Fruit fly (Drosophila melanogaster) whole organism, embryonic: ENCODE results near the gene GstD11.

Experiments
- Atf3 ChIP-seq: fragments of 200-800 bp; sonication (Bioruptor generic); optimal IDR thresholded peaks from 3 replicates; lab custom pipeline; 2016; ENCODE audit warnings: missing biosample characterization, missing genetic modification characterization
- BEAF-32 ChIP-seq: fragments of 200-800 bp; sonication (Bioruptor generic); optimal IDR thresholded peaks from 3 replicates; lab custom pipeline; 2017; ENCODE audit warnings: missing biosample characterization, missing genetic modification characterization, mild to moderate bottlenecking, moderate library complexity, missing genetic modification reagents
- Bdp1 ChIP-seq: fragments of 200-800 bp; sonication (Bioruptor generic); optimal IDR thresholded peaks from 3 replicates; lab custom pipeline; 2016; ENCODE audit warnings: missing biosample characterization, missing genetic modification characterization
- CG12942 ChIP-seq: fragments of 200-800 bp; sonication (Bioruptor generic); optimal IDR thresholded peaks from 3 replicates; lab custom pipeline; 2016; ENCODE audit warnings: missing biosample characterization, missing genetic modification characterization
- CG14667 ChIP-seq: fragments of 200-800 bp; sonication (Bioruptor generic); IDR thresholded peaks from 2 replicates; pipeline ENCODE4 v1.3.6; 2022; ENCODE audit warnings: missing biosample characterization, missing genetic modification characterization
- CG1647 ChIP-seq: fragments of 200-800 bp; sonication (Bioruptor generic); optimal IDR thresholded peaks from 3 replicates; lab custom pipeline; 2016; ENCODE audit warnings: missing biosample characterization, missing genetic modification characterization
- CG16815 ChIP-seq: fragments of 200-800 bp; sonication (Bioruptor generic); optimal IDR thresholded peaks from 3 replicates; lab custom pipeline; 2017; ENCODE audit warnings: missing biosample characterization, mild to moderate bottlenecking, missing genetic modification characterization
- CG17186 ChIP-seq: fragments of 200-800 bp; sonication (Bioruptor generic); optimal IDR thresholded peaks from 3 replicates; lab custom pipeline; 2017; ENCODE audit warnings: missing biosample characterization, missing genetic modification reagents, missing genetic modification characterization
- CG17359 ChIP-seq: fragments of 200-800 bp; sonication (Bioruptor generic); optimal IDR thresholded peaks from 3 replicates; lab custom pipeline; 2018; ENCODE audit warnings: missing biosample characterization, mild to moderate bottlenecking, missing genetic modification characterization, moderate library complexity
- CG17361 ChIP-seq: fragments of 200-800 bp; sonication (Bioruptor generic); IDR thresholded peaks from 3 replicates; pipeline ENCODE4 v1.3.6; 2022; ENCODE audit warnings: missing biosample characterization, missing genetic modification characterization
- CG17829 ChIP-seq: fragments of 200-800 bp; optimal IDR thresholded peaks from 2 replicates; lab custom pipeline; 2019; ENCODE audit warnings: missing biosample characterization, mild to moderate bottlenecking, missing genetic modification characterization, moderate library complexity
- CG18262 ChIP-seq: fragments of 200-800 bp; optimal IDR thresholded peaks from 3 replicates; lab custom pipeline; 2019; ENCODE audit warnings: missing biosample characterization, mild to moderate bottlenecking, missing genetic modification characterization, moderate library complexity
- CG4282 ChIP-seq: fragments of 200-800 bp; sonication (Bioruptor generic); optimal IDR thresholded peaks from 2 replicates; lab custom pipeline; 2016; ENCODE audit warnings: missing biosample characterization, missing genetic modification characterization
- CG4328 ChIP-seq: fragments of 200-800 bp; sonication (Bioruptor generic); optimal IDR thresholded peaks from 3 replicates; lab custom pipeline; 2017; ENCODE audit warnings: missing biosample characterization, missing genetic modification reagents, missing genetic modification characterization
- CG5245 ChIP-seq: fragments of 200-800 bp; sonication (Bioruptor generic); optimal IDR thresholded peaks from 3 replicates; lab custom pipeline; 2016; ENCODE audit warnings: missing biosample characterization, missing genetic modification characterization
- CG5953 ChIP-seq: fragments of 200-800 bp; sonication (Bioruptor generic); IDR thresholded peaks from 2 replicates; pipeline ENCODE4 v1.3.6; 2022; ENCODE audit warnings: missing biosample characterization, missing genetic modification characterization
- CG6654 ChIP-seq: fragments of 200-800 bp; sonication (Bioruptor generic); optimal IDR thresholded peaks from 2 replicates; lab custom pipeline; 2017; ENCODE audit warnings: missing biosample characterization, mild to moderate bottlenecking, missing genetic modification characterization
- CG6765 ChIP-seq: fragments of 200-800 bp; sonication (Bioruptor generic); optimal IDR thresholded peaks from 3 replicates; lab custom pipeline; 2017; ENCODE audit warnings: missing biosample characterization, mild to moderate bottlenecking, missing genetic modification characterization
- CG6854 ChIP-seq: fragments of 200-800 bp; sonication (Bioruptor generic); optimal IDR thresholded peaks from 3 replicates; lab custom pipeline; 2017; ENCODE audit warnings: missing biosample characterization, mild to moderate bottlenecking, missing genetic modification characterization
- CG7556 ChIP-seq: fragments of 200-800 bp; sonication (Bioruptor generic); optimal IDR thresholded peaks from 2 replicates; lab custom pipeline; 2017; ENCODE audit warnings: missing biosample characterization, mild to moderate bottlenecking, missing genetic modification characterization
- CG9215 ChIP-seq: fragments of 200-800 bp; sonication (Bioruptor generic); IDR thresholded peaks from 2 replicates; pipeline ENCODE4 v1.3.6; 2022; ENCODE audit warnings: missing biosample characterization, missing genetic modification characterization
- CG9727 ChIP-seq: fragments of 200-800 bp; sonication (Bioruptor generic); optimal IDR thresholded peaks from 3 replicates; lab custom pipeline; 2017; ENCODE audit warnings: missing biosample characterization, mild to moderate bottlenecking, missing genetic modification characterization
- CG9817 ChIP-seq: fragments of 200-800 bp; sonication (Bioruptor generic); optimal IDR thresholded peaks from 2 replicates; lab custom pipeline; 2018; ENCODE audit warnings: missing biosample characterization, mild to moderate bottlenecking, missing genetic modification characterization, moderate library complexity
- D ChIP-seq, 2 experiments: fragments of 200-800 bp in 1 of 2; fragments of >200 bp in 1 of 2; sonication (Bioruptor generic) in 1 of 2; optimal IDR thresholded peaks; 2 replicates in 1 of 2; 3 replicates in 1 of 2; lab custom pipeline; 2017; ENCODE audit warnings: mild to moderate bottlenecking in 1 of 2, missing biosample characterization in 1 of 2, missing genetic modification characterization in 1 of 2, missing genetic modification reagents in 1 of 2
- Dbx ChIP-seq: fragments of 200-800 bp; sonication (Bioruptor generic); IDR thresholded peaks from 3 replicates; pipeline ENCODE4 v1.3.6; 2022; ENCODE audit warnings: missing biosample characterization, missing genetic modification characterization
- Doc2 ChIP-seq: fragments of 200-800 bp; sonication (Bioruptor generic); IDR thresholded peaks from 2 replicates; pipeline ENCODE4 v1.3.6; 2022; ENCODE audit warnings: missing biosample characterization, missing genetic modification characterization
- Drgx ChIP-seq: fragments of 200-800 bp; sonication (Bioruptor generic); IDR thresholded peaks from 2 replicates; pipeline ENCODE4 v1.3.6; 2022; ENCODE audit warnings: missing biosample characterization, missing genetic modification characterization
- Fer3 ChIP-seq: fragments of 200-800 bp; sonication (Bioruptor generic); optimal IDR thresholded peaks from 2 replicates; lab custom pipeline; 2018; ENCODE audit warnings: missing biosample characterization, mild to moderate bottlenecking, missing genetic modification characterization, moderate library complexity
- Gug ChIP-seq: fragments of 200-800 bp; sonication (Bioruptor generic); IDR thresholded peaks from 4 replicates; pipeline ENCODE4 v1.3.6; 2022; ENCODE audit warnings: missing biosample characterization, missing genetic modification characterization
- HLH54F ChIP-seq: fragments of 200-800 bp; sonication (Bioruptor generic); optimal IDR thresholded peaks from 3 replicates; lab custom pipeline; 2016; ENCODE audit warnings: missing biosample characterization, missing genetic modification characterization
- Lpt ChIP-seq: fragments of >200 bp; optimal IDR thresholded peaks from 2 replicates; lab custom pipeline; 2018; ENCODE audit warnings: missing biosample characterization, missing genetic modification characterization
- Pdp1 ChIP-seq, 2 experiments: fragments of 200-800 bp; sonication (Bioruptor generic); optimal IDR thresholded peaks; 3 replicates each; lab custom pipeline; 2016; ENCODE audit warnings: missing biosample characterization in 2 of 2, missing genetic modification characterization in 2 of 2, mild to moderate bottlenecking in 1 of 2, moderate library complexity in 1 of 2
- Vsx1 ChIP-seq: fragments of 200-800 bp; sonication (Bioruptor generic); optimal IDR thresholded peaks from 2 replicates; lab custom pipeline; 2017; ENCODE audit warnings: missing biosample characterization, mild to moderate bottlenecking, missing genetic modification characterization, missing genetic modification reagents
- bsh ChIP-seq, 2 experiments: fragments of 200-800 bp; sonication (Bioruptor generic); optimal IDR thresholded peaks; 2 replicates each; lab custom pipeline; 2017 to 2018; ENCODE audit warnings: mild to moderate bottlenecking in 2 of 2, missing biosample characterization in 2 of 2, missing genetic modification characterization in 2 of 2, moderate library complexity in 1 of 2
- ems ChIP-seq: fragments of 200-800 bp; sonication (Bioruptor generic); optimal IDR thresholded peaks from 3 replicates; lab custom pipeline; 2016; ENCODE audit warnings: missing biosample characterization, missing genetic modification characterization
- fd3F ChIP-seq: fragments of 200-800 bp; sonication (Bioruptor generic); optimal IDR thresholded peaks from 2 replicates; lab custom pipeline; 2018; ENCODE audit warnings: missing biosample characterization, mild to moderate bottlenecking, missing genetic modification characterization, moderate library complexity
- gro ChIP-seq: fragments of 200-800 bp; sonication (Bioruptor generic); optimal IDR thresholded peaks from 2 replicates; lab custom pipeline; 2016; ENCODE audit warnings: missing biosample characterization, missing genetic modification characterization
- kah ChIP-seq: fragments of 200-800 bp; sonication (Bioruptor generic); optimal IDR thresholded peaks from 2 replicates; lab custom pipeline; 2018; ENCODE audit warnings: missing biosample characterization, mild to moderate bottlenecking, missing genetic modification characterization
- knrl ChIP-seq: fragments of 200-800 bp; sonication (Bioruptor generic); IDR thresholded peaks from 3 replicates; pipeline ENCODE4 v1.3.6; 2022; ENCODE audit warnings: missing biosample characterization, missing genetic modification characterization; ENCODE audit not compliant: partially characterized antibody
- nerfin-1 ChIP-seq: fragments of 200-800 bp; sonication (Bioruptor generic); optimal IDR thresholded peaks from 3 replicates; lab custom pipeline; 2019; ENCODE audit warnings: missing biosample characterization, mild to moderate bottlenecking, missing genetic modification characterization, moderate library complexity
- phol ChIP-seq: fragments of 200-800 bp; sonication (Bioruptor generic); optimal IDR thresholded peaks from 3 replicates; lab custom pipeline; 2018; ENCODE audit warnings: missing biosample characterization, mild to moderate bottlenecking, missing genetic modification characterization, moderate library complexity
- slbo ChIP-seq: fragments of 200-800 bp; sonication (Bioruptor generic); IDR thresholded peaks from 2 replicates; pipeline ENCODE4 v1.3.6; 2022; ENCODE audit warnings: missing biosample characterization, missing genetic modification characterization
- tin ChIP-seq: fragments of 200-800 bp; sonication (Bioruptor generic); optimal IDR thresholded peaks from 3 replicates; lab custom pipeline; 2016; ENCODE audit warnings: missing biosample characterization, missing genetic modification characterization
- tna ChIP-seq: fragments of 200-800 bp; sonication (Bioruptor generic); IDR thresholded peaks from 2 replicates; pipeline ENCODE4 v1.3.6; 2022; ENCODE audit warnings: missing biosample characterization, missing genetic modification characterization; ENCODE audit not compliant: partially characterized antibody
- tx ChIP-seq: fragments of 200-800 bp; sonication (Bioruptor generic); optimal IDR thresholded peaks from 2 replicates; lab custom pipeline; 2016; ENCODE audit warnings: missing biosample characterization, missing genetic modification characterization
- unc-4 ChIP-seq: fragments of 200-800 bp; sonication (Bioruptor generic); IDR thresholded peaks from 2 replicates; pipeline ENCODE4 v1.3.6; 2022; ENCODE audit warnings: missing biosample characterization, missing genetic modification characterization; ENCODE audit not compliant: partially characterized antibody
- unpg ChIP-seq: fragments of 200-800 bp; sonication (Bioruptor generic); optimal IDR thresholded peaks from 3 replicates; lab custom pipeline; 2018; ENCODE audit warnings: missing biosample characterization, mild to moderate bottlenecking, missing genetic modification characterization, moderate library complexity
- zen ChIP-seq: fragments of 200-800 bp; sonication (Bioruptor generic); optimal IDR thresholded peaks from 3 replicates; lab custom pipeline; 2018; ENCODE audit warnings: missing biosample characterization, mild to moderate bottlenecking, missing genetic modification characterization, moderate library complexity

Gene GstD11

dm6 chr3R:12431030-12431489, 47.9 kb downstream of the GstD11 start, which contains the start of gene Prosalpha2 (continued):
- TF ChIP-seq CG12942 (GFP tag; lab: Kevin White, UChicago) (no peak), CG9817 (tag; lab: Kevin White, UChicago) (no peak), Drgx (GFP tag; lab: Robert Waterston, UW) (no peak; the same call in 1 of the 2 replicates), CG6654 (GFP tag; lab: Kevin White, UChicago) (no peak), slbo (GFP tag; lab: Robert Waterston, UW) (peak; percentile 39), tna (GFP tag; lab: Robert Waterston, UW) (no peak), CG5953 (GFP tag; lab: Robert Waterston, UW) (no peak), tx (GFP tag; lab: Kevin White, UChicago) (no peak), CG17361 (GFP tag; lab: Robert Waterston, UW) (0 out of 3 replicates have a peak, but pooled peaks have one; percentile 27), HLH54F (GFP tag; lab: Kevin White, UChicago) (no peak), Bdp1 (GFP tag; lab: Kevin White, UChicago) (no peak), D (optimal IDR thresholded peaks at IDR 0.05; lab: Kevin White, UChicago) (no peak), D (GFP tag; optimal IDR thresholded peaks at IDR 0.05; lab: Kevin White, UChicago) (no peak), CG4282 (no peak), ems (GFP tag; lab: Kevin White, UChicago) (no peak), zen (tag; lab: Kevin White, UChicago) (no peak), CG6765 (GFP tag; lab: Kevin White, UChicago) (no peak), Atf3 (no peak), phol (tag; lab: Kevin White, UChicago) (peak; percentile 46), CG6854 (no peak)
- TF ChIP-seq, all 482 proteins: peak for 69

- TF ChIP-seq CG9727 (GFP tag; lab: Kevin White, UChicago) (peak; percentile 24), CG17359 (tag; lab: Kevin White, UChicago) (peak; percentile 35), CG18262 (tag; lab: Kevin White, UChicago) (peak; percentile 66), Doc2 (GFP tag; lab: Robert Waterston, UW) (no peak), knrl (0 out of 3 replicates have a peak, but pooled peaks have one; percentile 36), Vsx1 (no peak), CG5245 (GFP tag; lab: Kevin White, UChicago) (peak; percentile 63), CG17186 (GFP tag; lab: Kevin White, UChicago) (peak; percentile 21), CG9215 (GFP tag; lab: Robert Waterston, UW) (peak; percentile 58), CG17829 (tag; lab: Kevin White, UChicago) (peak; percentile 66), unpg (GFP tag; lab: Kevin White, UChicago) (peak; percentile 58), Lpt (no peak), zen (tag; lab: Kevin White, UChicago) (peak; percentile 63), Dbx (GFP tag; lab: Robert Waterston, UW) (0 out of 3 replicates have a peak, but pooled peaks have one; percentile 44), gro (GFP tag; lab: Kevin White, UChicago) (no peak), unc-4 (peak; percentile 43; the same call in 1 of the 2 replicates), fd3F (peak; percentile 42), Gug (GFP tag; lab: Robert Waterston, UW) (peak; percentile 1; the same call in 1 of the 4 replicates), CG12942 (GFP tag; lab: Kevin White, UChicago) (peak; percentile 52), CG1647 (GFP tag; lab: Kevin White, UChicago) (peak; percentile 6), BEAF-32 (GFP tag; lab: Kevin White, UChicago) (peak; percentile 61), Fer3 (tag; lab: Kevin White, UChicago) (peak; percentile 54), CG7556 (GFP tag; lab: Kevin White, UChicago) (peak; percentile 40), tin (GFP tag; lab: Kevin White, UChicago) (peak; percentile 47), CG4328 (peak; percentile 12), kah (GFP tag; lab: Kevin White, UChicago) (peak; percentile 27), CG14667 (GFP tag; lab: Robert Waterston, UW) (0 out of 2 replicates have a peak, but pooled peaks have one; percentile 20), nerfin-1 (peak; percentile 59), bsh (GFP tag; optimal IDR thresholded peaks at IDR 0.05; lab: Kevin White, UChicago) (peak in 1 of 2 experiments; percentile 49), CG16815 (GFP tag; lab: Kevin White, UChicago) (no peak), Pdp1 (GFP tag; optimal IDR thresholded peaks at IDR 0.05; lab: Kevin White, UChicago) (peak in 1 of 2 experiments; percentile 27)
Measured at dm6 chr3R:12433764-12434163, 50.6 kb downstream of the GstD11 start, which contains the start of the genes Aos1 and Srlp. Gene Aos1, minus strand, starts transcription at chr3R:12433822. Gene Srlp, plus strand, starts transcription at chr3R:12434098.
